Worm (Caenorhabditis elegans): Measurements from ENCODE around the gene ceh-87.
"Not testable (repeated sequence)": the region's sequence is repeated elsewhere in the genome, so short reads cannot be mapped to it uniquely, and the experiment has no call there.

Gene ceh-87

ce11 chrII:2665081-2665480 is 19.0 kb downstream of the ceh-87 start, which contains the start of gene F22E5.2:
Gene F22E5.2 (plus strand): TSS chrII:2665381.
- not testable (repeated sequence) for TF ChIP-seq nhr-120 (GFP tag; IDR thresholded peaks at IDR 0.05); zim-3 (tag; optimal IDR thresholded peaks at IDR 0.05); D2030.7 (GFP tag; IDR thresholded peaks at IDR 0.05)

DNA sequence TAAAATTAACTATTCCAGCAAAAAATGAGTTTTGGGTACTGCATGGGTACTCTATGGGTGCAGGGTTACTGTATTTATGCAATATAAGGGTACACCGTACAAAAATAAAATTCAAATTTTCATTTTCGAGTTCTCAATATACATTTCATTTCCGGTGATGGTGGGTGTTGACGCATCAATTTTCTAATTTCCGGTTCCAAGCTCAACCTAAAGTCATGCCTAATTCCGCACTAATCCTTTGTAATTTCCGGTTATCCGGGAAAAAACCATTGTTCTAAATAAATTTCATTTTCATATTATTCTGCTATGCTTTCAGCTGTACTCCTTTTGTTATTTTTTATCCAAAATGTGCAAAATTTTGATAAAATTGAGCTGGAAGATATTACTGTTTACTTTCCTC is 24.7 kb downstream of the ceh-87 start, which contains the start of gene gcy-21:
TSS of gene gcy-21 (plus strand) at position 301 of the 400 bp plus-strand sequence.
- TF ChIP-seq gei-17 (GFP tag; optimal IDR thresholded peaks at IDR 0.05) (no peak), somi-1 (GFP tag; optimal IDR thresholded peaks at IDR 0.05) (no peak), snpc-4 (GFP tag; optimal IDR thresholded peaks at IDR 0.05) (no peak), snpc-4 (tag; optimal IDR thresholded peaks at IDR 0.05) (no peak), ccch-3 (GFP tag; optimal IDR thresholded peaks at IDR 0.05) (no peak), Y53F4B.3 (GFP tag; IDR thresholded peaks at IDR 0.05) (no peak), bed-2 (GFP tag; IDR thresholded peaks at IDR 0.05) (no peak), B0261.1 (tag; optimal IDR thresholded peaks at IDR 0.05) (no peak)

DNA sequence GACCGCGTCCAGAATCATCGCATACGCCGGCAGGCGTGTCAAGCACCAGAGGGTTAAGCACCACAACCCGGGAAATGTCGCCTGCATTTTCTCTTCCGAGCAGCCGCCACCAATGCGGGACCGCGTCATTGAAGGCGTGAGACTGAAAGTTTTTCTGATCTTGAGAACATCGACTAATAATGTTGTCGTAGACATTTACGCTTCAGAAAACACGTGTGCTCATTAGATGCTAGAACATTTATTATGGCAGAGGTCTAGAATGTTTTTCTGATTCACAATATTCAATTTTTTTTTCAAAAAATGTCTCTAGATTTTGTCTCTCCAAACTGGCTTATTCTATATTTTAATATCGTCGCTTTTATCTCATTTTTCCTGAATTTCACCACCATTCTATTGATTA is 27.5 kb downstream of the ceh-87 start, which contains the start of gene sri-47:
TSS of gene sri-47 (plus strand) at position 301 of the 400 bp plus-strand sequence.
- TF ChIP-seq zfh-2 (GFP tag; conservative IDR thresholded peaks at IDR 0.05) (0 out of 2 replicates have a peak, but pooled peaks have one; percentile 37), dpff-1 (tag; optimal IDR thresholded peaks at IDR 0.05) (no peak)

ce11 chrII:2649539-2649938 is 34.6 kb downstream of the ceh-87 start, which contains the start of the genes F22E5.13 and F22E5.6:
Gene F22E5.13 (minus strand): TSS chrII:2649639.
Gene F22E5.6 (plus strand): TSS chrII:2649835.
- no peak for TF ChIP-seq K11D2.4 (GFP tag; IDR thresholded peaks at IDR 0.05)

ce11 chrII:2649015-2649414 is 35.1 kb downstream of the ceh-87 start:
- TF ChIP-seq Y56A3A.18 (GFP tag; IDR thresholded peaks at IDR 0.05) (no peak), hmg-1.2 (GFP tag; IDR thresholded peaks at IDR 0.05) (peak; percentile 28; the same call in 1 of the 2 replicates), C06A6.2 (GFP tag; conservative IDR thresholded peaks at IDR 0.05) (0 out of 2 replicates have a peak, but pooled peaks have one; percentile 16)

DNA sequence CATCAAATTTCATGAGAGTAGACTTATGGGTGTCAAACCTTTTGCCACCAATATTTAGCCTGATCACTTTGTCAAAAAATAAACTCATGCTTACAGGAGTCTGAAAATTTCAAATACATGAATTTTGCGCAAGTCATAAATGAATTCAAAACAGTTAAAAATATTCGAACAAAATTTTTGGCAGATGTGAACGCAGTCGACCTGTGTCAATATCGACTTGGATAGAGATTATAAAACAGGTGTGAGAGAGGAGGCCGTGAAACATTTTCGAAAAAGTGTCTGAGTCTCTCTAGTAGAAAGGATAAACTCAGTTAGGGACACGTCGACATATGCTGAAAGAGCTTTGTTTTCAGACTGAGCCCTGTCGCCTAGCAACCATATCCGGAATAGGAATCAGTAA is 37.4 kb downstream of the ceh-87 start, which contains the start of gene F22E5.12:
TSS of gene F22E5.12 (minus strand) at position 101 of the 400 bp plus-strand sequence.
- TF ChIP-seq ztf-18 (tag; optimal IDR thresholded peaks at IDR 0.05); madf-6 (GFP tag; IDR thresholded peaks at IDR 0.05); Y67H2A.10 (GFP tag; conservative IDR thresholded peaks at IDR 0.05): not testable (repeated sequence)

- TF ChIP-seq K12H6.12 (tag; optimal IDR thresholded peaks at IDR 0.05) (no peak), hmg-1.2 (GFP tag; IDR thresholded peaks at IDR 0.05) (no peak), hlh-26 (GFP tag; conservative IDR thresholded peaks at IDR 0.05) (no peak), Y56A3A.18 (GFP tag; IDR thresholded peaks at IDR 0.05) (no peak), mel-28 (tag; optimal IDR thresholded peaks at IDR 0.05; ENCODE audit: borderline replicate concordance) (no peak), sptf-2 (GFP tag; optimal IDR thresholded peaks at IDR 0.05) (no peak), rcor-1 (GFP tag; IDR thresholded peaks at IDR 0.05) (no peak), akir-1 (GFP tag; optimal IDR thresholded peaks at IDR 0.05) (no peak), nfyb-1 (GFP tag; IDR thresholded peaks at IDR 0.05) (no peak), mes-4 (tag; optimal IDR thresholded peaks at IDR 0.05) (no peak), ceh-100 (GFP tag; IDR thresholded peaks at IDR 0.05) (no peak), ZK185.1 (tag; optimal IDR thresholded peaks at IDR 0.05; ENCODE audit: poor library complexity, severe bottlenecking) (no peak), aptf-2 (GFP tag; conservative IDR thresholded peaks at IDR 0.05) (no peak), let-607 (tag; optimal IDR thresholded peaks at IDR 0.05) (no peak), ceh-40 (GFP tag; IDR thresholded peaks at IDR 0.05) (no peak), efl-1 (GFP tag; optimal IDR thresholded peaks at IDR 0.05) (no peak), C06A6.2 (GFP tag; conservative IDR thresholded peaks at IDR 0.05) (no peak)
These were observed 39.6 kb downstream of the ceh-87 start, which contains the start of gene F22E5.11 for ce11 chrII:2644498-2644897. Gene F22E5.11 (minus strand): TSS chrII:2644598.

All from whole organism, young adult.